Worm (Caenorhabditis elegans) whole organism, late embryonic: ENCODE results near the gene F54D12.2.

Experiments used
- C08G9.2 ChIP-seq: sonication (generic microtip); optimal IDR thresholded peaks from 2 replicates; lab custom pipeline; 2016; ENCODE audit warnings: mild to moderate bottlenecking, missing genetic modification characterization, moderate library complexity, missing compliant biosample characterization
- C38D4.7 ChIP-seq: fragments of 200-800 bp; sonication (Bioruptor generic); optimal IDR thresholded peaks from 2 replicates; lab custom pipeline; 2018; ENCODE audit warnings: mild to moderate bottlenecking, missing genetic modification characterization, moderate library complexity, missing compliant biosample characterization
- F13H6.1 ChIP-seq: sonication (generic microtip); optimal IDR thresholded peaks from 2 replicates; lab custom pipeline; 2016; ENCODE audit warnings: missing genetic modification characterization, missing compliant biosample characterization
- T23F11.4 ChIP-seq: fragments of 200-800 bp; sonication (Bioruptor generic); optimal IDR thresholded peaks from 2 replicates; lab custom pipeline; 2018; ENCODE audit warnings: mild to moderate bottlenecking, missing genetic modification characterization, missing compliant biosample characterization
- Y22D7AL.16 ChIP-seq: sonication (generic microtip); optimal IDR thresholded peaks from 2 replicates; lab custom pipeline; 2016; ENCODE audit warnings: missing genetic modification characterization, missing compliant biosample characterization
- ama-1 ChIP-seq: fragments of 150-350 bp; optimal IDR thresholded peaks from 2 replicates; lab custom pipeline; 2014
- ceh-14 ChIP-seq: sonication (generic microtip); optimal IDR thresholded peaks from 2 replicates; lab custom pipeline; 2016; ENCODE audit warnings: missing genotype, missing genetic modification characterization, missing compliant biosample characterization
- ceh-19 ChIP-seq: fragments of 200-800 bp; sonication (Bioruptor generic); optimal IDR thresholded peaks from 2 replicates; lab custom pipeline; 2018; ENCODE audit warnings: mild to moderate bottlenecking, missing genetic modification characterization, missing compliant biosample characterization
- ceh-2 ChIP-seq: sonication (generic microtip); optimal IDR thresholded peaks from 2 replicates; lab custom pipeline; 2016; ENCODE audit warnings: missing genotype, missing genetic modification characterization, missing compliant biosample characterization
- ceh-22 ChIP-seq: sonication (generic microtip); optimal IDR thresholded peaks from 2 replicates; lab custom pipeline; 2017; ENCODE audit warnings: missing biosample characterization, missing genetic modification characterization
- ceh-30 ChIP-seq: fragments of 150-350 bp; optimal IDR thresholded peaks from 2 replicates; lab custom pipeline; 2014; ENCODE audit warnings: missing biosample characterization, missing genetic modification characterization
- ceh-34 ChIP-seq: sonication (generic microtip); optimal IDR thresholded peaks from 2 replicates; lab custom pipeline; 2016; ENCODE audit warnings: mild to moderate bottlenecking, missing genetic modification characterization, missing compliant biosample characterization
- ceh-45 ChIP-seq: fragments of 200-800 bp; sonication (Bioruptor generic); IDR thresholded peaks from 2 replicates; pipeline ENCODE4 v1.3.6; 2022; ENCODE audit warnings: missing genetic modification reagents, missing genetic modification characterization, missing compliant biosample characterization
- ceh-9 ChIP-seq: sonication (generic microtip); optimal IDR thresholded peaks from 2 replicates; lab custom pipeline; 2016; ENCODE audit warnings: mild to moderate bottlenecking, missing genetic modification characterization, inconsistent platforms, missing compliant biosample characterization
- elt-4 ChIP-seq: sonication (generic microtip); optimal IDR thresholded peaks from 2 replicates; lab custom pipeline; 2016; ENCODE audit warnings: missing genetic modification characterization, missing compliant biosample characterization
- fax-1 ChIP-seq: sonication (generic microtip); optimal IDR thresholded peaks from 2 replicates; lab custom pipeline; 2016; ENCODE audit warnings: missing genotype, missing genetic modification characterization, missing compliant biosample characterization
- fkh-6 ChIP-seq: sonication (generic microtip); optimal IDR thresholded peaks from 2 replicates; lab custom pipeline; 2016; ENCODE audit warnings: missing genetic modification characterization, missing compliant biosample characterization
- hlh-13 ChIP-seq: fragments of 200-800 bp; sonication (Bioruptor generic); optimal IDR thresholded peaks from 2 replicates; lab custom pipeline; 2018; ENCODE audit warnings: mild to moderate bottlenecking, missing genetic modification characterization, missing compliant biosample characterization
- hlh-30 ChIP-seq: sonication (generic microtip); optimal IDR thresholded peaks from 2 replicates; lab custom pipeline; 2017; ENCODE audit warnings: antibody characterized with exemption, missing genetic modification characterization, missing compliant biosample characterization; ENCODE audit not compliant: insufficient read depth
- hlh-8 ChIP-seq: sonication (generic microtip); optimal IDR thresholded peaks from 2 replicates; lab custom pipeline; 2016; ENCODE audit warnings: missing genotype, missing genetic modification characterization, missing compliant biosample characterization
- lim-6 ChIP-seq: sonication (generic microtip); optimal IDR thresholded peaks from 2 replicates; lab custom pipeline; 2016; ENCODE audit warnings: missing genetic modification characterization, missing compliant biosample characterization
- madf-2 ChIP-seq: sonication (generic microtip); optimal IDR thresholded peaks from 2 replicates; lab custom pipeline; 2017; ENCODE audit warnings: missing genetic modification characterization, missing compliant biosample characterization
- mec-3 ChIP-seq: sonication (generic microtip); optimal IDR thresholded peaks from 2 replicates; lab custom pipeline; 2016; ENCODE audit warnings: borderline replicate concordance, missing genetic modification characterization, missing compliant biosample characterization
- nhr-232 ChIP-seq: sonication (generic microtip); optimal IDR thresholded peaks from 2 replicates; lab custom pipeline; 2016; ENCODE audit warnings: missing genetic modification characterization, missing compliant biosample characterization
- npax-4 ChIP-seq: sonication (generic microtip); optimal IDR thresholded peaks from 2 replicates; lab custom pipeline; 2016; ENCODE audit warnings: missing genetic modification characterization, missing compliant biosample characterization
- pat-9 ChIP-seq: fragments of 200-800 bp; sonication (Bioruptor generic); optimal IDR thresholded peaks from 2 replicates; lab custom pipeline; 2018; ENCODE audit warnings: mild to moderate bottlenecking, missing genetic modification characterization, moderate library complexity, missing compliant biosample characterization
- pax-1 ChIP-seq: fragments of 150-350 bp; optimal IDR thresholded peaks from 2 replicates; lab custom pipeline; 2014; ENCODE audit warnings: missing biosample characterization, missing genetic modification characterization
- pqm-1 ChIP-seq: sonication (generic microtip); optimal IDR thresholded peaks from 2 replicates; lab custom pipeline; 2016; ENCODE audit warnings: missing genetic modification characterization, missing compliant biosample characterization
- pros-1 ChIP-seq: fragments of 150-350 bp; optimal IDR thresholded peaks from 2 replicates; lab custom pipeline; 2014; ENCODE audit warnings: missing biosample characterization, missing genetic modification reagents, missing genetic modification characterization
- rnt-1 ChIP-seq: sonication (generic microtip); optimal IDR thresholded peaks from 2 replicates; lab custom pipeline; 2016; ENCODE audit warnings: missing genetic modification characterization, missing compliant biosample characterization
- sdc-2 ChIP-seq: sonication (generic microtip); optimal IDR thresholded peaks from 2 replicates; lab custom pipeline; 2016; ENCODE audit warnings: missing genotype, missing genetic modification characterization, missing compliant biosample characterization
- sox-2 ChIP-seq: fragments of 200-800 bp; sonication (Bioruptor generic); IDR thresholded peaks from 2 replicates; pipeline ENCODE4 v1.3.6; 2022; ENCODE audit warnings: missing genetic modification reagents, missing genetic modification characterization, missing compliant biosample characterization
- sox-4 ChIP-seq: sonication (generic microtip); optimal IDR thresholded peaks from 2 replicates; lab custom pipeline; 2017; ENCODE audit warnings: mild to moderate bottlenecking, missing genetic modification characterization, inconsistent platforms, missing compliant biosample characterization
- syd-9 ChIP-seq: sonication (generic microtip); optimal IDR thresholded peaks from 2 replicates; lab custom pipeline; 2016; ENCODE audit warnings: mild to moderate bottlenecking, missing genetic modification characterization, moderate library complexity, missing compliant biosample characterization
- tbx-2 ChIP-seq: sonication (generic microtip); optimal IDR thresholded peaks from 2 replicates; lab custom pipeline; 2016; ENCODE audit warnings: missing genetic modification characterization, missing compliant biosample characterization
- tbx-7 ChIP-seq: sonication (generic microtip); optimal IDR thresholded peaks from 2 replicates; lab custom pipeline; 2016; ENCODE audit warnings: missing genotype, missing genetic modification characterization, missing compliant biosample characterization
- unc-3 ChIP-seq, 2 experiments: fragments of 200-800 bp in 1 of 2; sonication (Bioruptor generic) in 1 of 2; sonication (generic microtip) in 1 of 2; conservative IDR thresholded peaks in 1 of 2; optimal IDR thresholded peaks in 1 of 2; 2 replicates each; pipeline versions ENCODE4 v1.3.6 to Lab custom; 2016 to 2022; ENCODE audit warnings: missing compliant biosample characterization in 2 of 2, missing genetic modification characterization in 2 of 2, missing genetic modification reagents in 1 of 2
- unc-42 ChIP-seq: sonication (generic microtip); optimal IDR thresholded peaks from 2 replicates; lab custom pipeline; 2016; ENCODE audit warnings: missing genotype, missing genetic modification characterization, missing compliant biosample characterization
- unc-55 ChIP-seq: sonication (generic microtip); optimal IDR thresholded peaks from 2 replicates; lab custom pipeline; 2017; ENCODE audit warnings: missing biosample characterization, missing genetic modification reagents, missing genetic modification characterization
- zip-5 ChIP-seq: sonication (generic microtip); optimal IDR thresholded peaks from 2 replicates; lab custom pipeline; 2016; ENCODE audit warnings: missing genetic modification characterization, missing compliant biosample characterization

Gene F54D12.2

DNA sequence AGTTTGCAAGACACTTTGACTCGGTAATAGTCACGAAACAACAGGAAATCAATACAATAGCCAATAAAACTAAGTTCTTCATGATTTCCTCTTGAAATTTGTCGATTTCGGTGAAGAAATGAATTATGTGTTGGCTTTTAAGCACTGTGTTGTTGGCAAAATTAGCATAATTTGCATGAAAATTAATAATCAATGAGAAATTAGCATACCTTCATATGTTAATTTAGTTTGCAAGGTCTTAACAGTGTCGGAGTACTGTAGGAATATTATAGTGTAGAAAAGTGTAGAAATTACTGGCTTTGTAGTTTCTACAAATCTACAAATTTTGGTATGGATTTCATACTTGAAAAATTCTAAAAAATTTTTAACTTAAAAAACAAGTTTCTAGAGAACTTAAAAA, 16.9 kb upstream of the F54D12.2 start, which contains the start of gene F54D12.9:
Gene F54D12.9, minus strand, starts transcription at position 101 of the 400 bp plus-strand sequence.
- no peak for TF ChIP-seq hlh-8 (tag; lab: Kevin White, UChicago)
- no peak for TF ChIP-seq hlh-30 (tag; lab: Kevin White, UChicago)
- TF ChIP-seq nhr-232, result no peak
- TF ChIP-seq pax-1, result no peak
- TF ChIP-seq unc-42 (tag; lab: Kevin White, UChicago), result no peak
- no peak for TF ChIP-seq F13H6.1
- TF ChIP-seq ceh-30, result no peak
- TF ChIP-seq pqm-1 (tag; lab: Kevin White, UChicago), result no peak
- no peak for TF ChIP-seq fkh-6 (tag; lab: Kevin White, UChicago)
- no peak for TF ChIP-seq madf-2 (tag; lab: Kevin White, UChicago)
- TF ChIP-seq lim-6 (tag; lab: Kevin White, UChicago), result no peak
- no peak for TF ChIP-seq fax-1 (tag; lab: Kevin White, UChicago)
- no peak for TF ChIP-seq ceh-34 (tag; lab: Kevin White, UChicago)
- TF ChIP-seq hlh-13 (GFP tag; lab: Kevin White, UChicago), result no peak

DNA sequence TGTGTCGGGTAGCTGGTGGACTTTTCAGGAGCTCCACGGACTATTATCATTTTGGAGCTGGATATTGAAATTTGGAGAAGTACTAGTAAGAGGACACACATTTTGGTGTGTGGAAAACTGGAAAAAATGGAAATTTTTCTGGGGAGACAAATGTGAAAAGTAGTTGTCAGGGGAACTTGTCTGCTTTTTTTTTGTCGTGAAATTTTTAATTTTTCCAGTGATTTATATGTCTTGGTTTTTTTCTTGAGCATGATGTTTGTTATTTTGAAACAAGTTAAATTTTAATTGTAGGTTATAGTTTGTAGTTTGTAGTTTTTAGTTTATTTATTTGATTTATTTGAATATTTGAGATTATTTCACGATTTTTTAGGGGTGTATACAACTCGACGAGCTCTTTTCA, 13.2 kb upstream of the F54D12.2 start, which contains the start of gene F54D12.7:
Gene F54D12.7, minus strand, starts transcription at position 101 of the 400 bp plus-strand sequence.
- TF ChIP-seq ceh-9 (tag; lab: Kevin White, UChicago), result no peak
- no peak for TF ChIP-seq ama-1 (lab: Kevin White, UChicago)
- no peak for TF ChIP-seq tbx-7 (tag; lab: Kevin White, UChicago)
- TF ChIP-seq hlh-30 (tag; lab: Kevin White, UChicago), result no peak
- no peak for TF ChIP-seq ceh-22 (tag; lab: Kevin White, UChicago)
- TF ChIP-seq tbx-2 (tag; lab: Kevin White, UChicago), result no peak

DNA sequence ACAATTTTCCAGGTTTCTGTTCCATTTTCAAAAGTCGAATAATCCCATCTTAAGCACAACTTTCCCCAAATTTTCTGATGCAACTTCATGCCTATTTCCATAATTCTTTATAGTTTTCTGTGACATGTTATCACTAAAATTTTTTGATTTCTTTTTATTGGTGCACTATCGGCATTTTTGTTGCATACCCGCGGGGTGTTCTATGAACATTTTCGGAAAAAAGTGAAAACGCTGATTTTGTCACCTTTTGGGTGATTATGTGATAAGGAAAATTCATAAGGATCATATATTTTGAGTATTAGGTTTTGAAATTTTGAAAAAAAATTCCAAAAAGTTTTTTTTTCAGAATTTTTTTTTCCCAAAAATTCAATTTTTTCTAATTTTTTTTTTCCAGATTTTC, 12.0 kb upstream of the F54D12.2 start, which contains the start of gene aat-7:
Gene aat-7, plus strand, starts transcription at position 393 of the 400 bp plus-strand sequence.
- TF ChIP-seq ama-1 (lab: Kevin White, UChicago) (no peak), zip-5 (tag; lab: Kevin White, UChicago) (no peak), fax-1 (tag; lab: Kevin White, UChicago) (no peak), mec-3 (tag; lab: Kevin White, UChicago) (no peak), ceh-22 (tag; lab: Kevin White, UChicago) (no peak), C08G9.2 (tag; lab: Kevin White, UChicago) (no peak), ceh-45 (no peak), Y22D7AL.16 (no peak), pros-1 (tag; lab: Kevin White, UChicago) (no peak), npax-4 (tag; lab: Kevin White, UChicago) (no peak), syd-9 (tag; lab: Kevin White, UChicago) (no peak), C38D4.7 (no peak), nhr-232 (no peak)

DNA sequence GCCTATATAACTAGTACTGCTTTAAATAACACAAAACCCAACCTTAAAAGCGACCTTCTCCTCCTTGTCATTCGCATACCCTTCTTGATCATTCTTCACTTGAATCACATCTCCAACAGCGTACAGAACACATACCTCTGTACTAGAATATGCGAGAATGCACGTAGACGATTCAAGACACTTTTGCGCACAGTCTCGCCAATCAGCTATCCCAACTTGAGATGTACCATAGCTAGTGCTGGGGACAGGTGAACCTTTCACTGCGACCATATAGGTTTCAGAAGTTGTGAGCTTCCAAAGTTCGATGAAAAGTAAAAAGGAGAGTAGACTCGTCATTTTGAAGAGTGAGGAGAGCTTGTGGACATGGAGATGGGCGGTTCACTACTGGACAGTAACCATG, 793 bp upstream of the F54D12.2 start, which contains the start of gene F54D12.8:
Gene F54D12.8, minus strand, starts transcription at position 336 of the 400 bp plus-strand sequence.
- TF ChIP-seq pat-9, result no peak
- TF ChIP-seq ceh-45, result no peak
- TF ChIP-seq tbx-7 (tag; lab: Kevin White, UChicago), result no peak
- no peak for TF ChIP-seq rnt-1 (tag; lab: Kevin White, UChicago)
- no peak for TF ChIP-seq ceh-14 (tag; lab: Kevin White, UChicago)
- TF ChIP-seq unc-55 (GFP tag; lab: Kevin White, UChicago), result no peak
- no peak for TF ChIP-seq madf-2 (tag; lab: Kevin White, UChicago)
- TF ChIP-seq pros-1 (tag; lab: Kevin White, UChicago), result no peak
- no peak for TF ChIP-seq npax-4 (tag; lab: Kevin White, UChicago)
- no peak for TF ChIP-seq ceh-19
- TF ChIP-seq T23F11.4, result no peak
- TF ChIP-seq ceh-2 (tag; lab: Kevin White, UChicago), result no peak
- TF ChIP-seq sox-2, result no peak
- TF ChIP-seq sox-4 (tag; lab: Kevin White, UChicago), result no peak
- no peak for TF ChIP-seq unc-3 (GFP tag; conservative IDR thresholded peaks at IDR 0.05; lab: Robert Waterston, UW)
- TF ChIP-seq unc-3 (tag; optimal IDR thresholded peaks at IDR 0.05; lab: Kevin White, UChicago), result no peak
- no peak for TF ChIP-seq sdc-2 (tag; lab: Kevin White, UChicago)
- no peak for TF ChIP-seq elt-4
